Fruit fly (Drosophila melanogaster) whole organism, embryonic: ENCODE results near the gene Vm34Ca.

ENCODE experiments used
- Adf1 ChIP-seq: fragments of 200-800 bp; sonication (Bioruptor generic); IDR thresholded peaks from 2 replicates; pipeline ENCODE4 v1.3.6; 2022; ENCODE audit warnings: missing biosample characterization, missing genetic modification characterization
- Atf3 ChIP-seq: fragments of 200-800 bp; sonication (Bioruptor generic); optimal IDR thresholded peaks from 3 replicates; lab custom pipeline; 2016; ENCODE audit warnings: missing biosample characterization, missing genetic modification characterization
- C15 ChIP-seq: fragments of 200-800 bp; sonication (Bioruptor generic); IDR thresholded peaks from 3 replicates; pipeline ENCODE4 v1.3.6; 2022; ENCODE audit warnings: missing biosample characterization, missing genetic modification characterization
- CG10366 ChIP-seq: fragments of 200-800 bp; sonication (Bioruptor generic); IDR thresholded peaks from 2 replicates; pipeline ENCODE4 v1.3.6; 2022; ENCODE audit warnings: missing biosample characterization, missing genetic modification characterization
- CG11560 ChIP-seq: fragments of 200-800 bp; sonication (Bioruptor generic); IDR thresholded peaks from 3 replicates; pipeline ENCODE4 v1.3.6; 2022; ENCODE audit warnings: missing biosample characterization, missing genetic modification characterization
- CG12104 ChIP-seq: fragments of 200-800 bp; sonication (Bioruptor generic); optimal IDR thresholded peaks from 3 replicates; lab custom pipeline; 2016; ENCODE audit warnings: missing biosample characterization, missing genetic modification characterization
- CG12659 ChIP-seq: fragments of 200-800 bp; sonication (Bioruptor generic); optimal IDR thresholded peaks from 3 replicates; lab custom pipeline; 2017; ENCODE audit warnings: mild to moderate bottlenecking, missing biosample characterization, missing genetic modification reagents, missing genetic modification characterization
- CG13287 ChIP-seq: fragments of 200-800 bp; sonication (Bioruptor generic); IDR thresholded peaks from 2 replicates; pipeline ENCODE4 v1.3.6; 2022; ENCODE audit warnings: missing biosample characterization, missing genetic modification characterization; ENCODE audit not compliant: partially characterized antibody
- CG13894 ChIP-seq: fragments of 200-800 bp; sonication (Bioruptor generic); optimal IDR thresholded peaks from 3 replicates; lab custom pipeline; 2018; ENCODE audit warnings: missing biosample characterization, mild to moderate bottlenecking, missing genetic modification characterization, moderate library complexity
- CG14014 ChIP-seq: fragments of 200-800 bp; sonication (Bioruptor generic); IDR thresholded peaks from 2 replicates; pipeline ENCODE4 v1.3.6; 2022; ENCODE audit warnings: missing biosample characterization, missing genetic modification characterization
- CG15479 ChIP-seq: fragments of 200-800 bp; sonication (Bioruptor generic); optimal IDR thresholded peaks from 3 replicates; lab custom pipeline; 2019; ENCODE audit warnings: missing biosample characterization, mild to moderate bottlenecking, missing genetic modification characterization, moderate library complexity
- CG16813 ChIP-seq: fragments of 200-800 bp; sonication (Bioruptor generic); IDR thresholded peaks from 3 replicates; pipeline ENCODE4 v1.3.6; 2022; ENCODE audit warnings: missing biosample characterization, missing genetic modification characterization; ENCODE audit not compliant: partially characterized antibody
- CG17186 ChIP-seq: fragments of 200-800 bp; sonication (Bioruptor generic); optimal IDR thresholded peaks from 3 replicates; lab custom pipeline; 2017; ENCODE audit warnings: missing biosample characterization, missing genetic modification reagents, missing genetic modification characterization
- CG18599 ChIP-seq: fragments of 200-800 bp; sonication (Bioruptor generic); optimal IDR thresholded peaks from 3 replicates; lab custom pipeline; 2017; ENCODE audit warnings: missing biosample characterization, missing genetic modification characterization, mild to moderate bottlenecking, moderate library complexity, missing genetic modification reagents
- CG31365 ChIP-seq: fragments of 200-800 bp; sonication (Bioruptor generic); optimal IDR thresholded peaks from 2 replicates; lab custom pipeline; 2018; ENCODE audit warnings: missing biosample characterization, mild to moderate bottlenecking, missing genetic modification characterization
- CG34422 ChIP-seq: fragments of 200-800 bp; sonication (Bioruptor generic); IDR thresholded peaks from 3 replicates; pipeline ENCODE4 v1.3.6; 2022; ENCODE audit warnings: missing biosample characterization, missing genetic modification characterization
- CG4282 ChIP-seq: fragments of 200-800 bp; sonication (Bioruptor generic); optimal IDR thresholded peaks from 2 replicates; lab custom pipeline; 2016; ENCODE audit warnings: missing biosample characterization, missing genetic modification characterization
- CG5245 ChIP-seq: fragments of 200-800 bp; sonication (Bioruptor generic); optimal IDR thresholded peaks from 3 replicates; lab custom pipeline; 2016; ENCODE audit warnings: missing biosample characterization, missing genetic modification characterization
- CG6689 ChIP-seq: fragments of 200-800 bp; sonication (Bioruptor generic); IDR thresholded peaks from 2 replicates; pipeline ENCODE4 v1.3.6; 2022; ENCODE audit warnings: missing biosample characterization, missing genetic modification characterization
- CG6813 ChIP-seq: fragments of 200-800 bp; sonication (Bioruptor generic); optimal IDR thresholded peaks from 2 replicates; lab custom pipeline; 2017; ENCODE audit warnings: missing biosample characterization, missing genetic modification characterization, mild to moderate bottlenecking, moderate library complexity, missing genetic modification reagents
- CG7786 ChIP-seq: fragments of 200-800 bp; sonication (Bioruptor generic); optimal IDR thresholded peaks from 2 replicates; lab custom pipeline; 2016; ENCODE audit warnings: missing biosample characterization, missing genetic modification characterization
- CG7839 ChIP-seq: fragments of 200-800 bp; sonication (Bioruptor generic); optimal IDR thresholded peaks from 3 replicates; lab custom pipeline; 2018; ENCODE audit warnings: missing biosample characterization, mild to moderate bottlenecking, missing genetic modification characterization, moderate library complexity
- CG8924 ChIP-seq: fragments of 200-800 bp; optimal IDR thresholded peaks from 3 replicates; lab custom pipeline; 2019; ENCODE audit warnings: missing biosample characterization, mild to moderate bottlenecking, missing genetic modification characterization, moderate library complexity
- CG9817 ChIP-seq: fragments of 200-800 bp; sonication (Bioruptor generic); optimal IDR thresholded peaks from 2 replicates; lab custom pipeline; 2018; ENCODE audit warnings: missing biosample characterization, mild to moderate bottlenecking, missing genetic modification characterization, moderate library complexity
- D ChIP-seq, 2 experiments: fragments of 200-800 bp in 1 of 2; fragments of >200 bp in 1 of 2; sonication (Bioruptor generic) in 1 of 2; optimal IDR thresholded peaks; 2 replicates in 1 of 2; 3 replicates in 1 of 2; lab custom pipeline; 2017; ENCODE audit warnings: mild to moderate bottlenecking in 1 of 2, missing biosample characterization in 1 of 2, missing genetic modification characterization in 1 of 2, missing genetic modification reagents in 1 of 2
- D19B ChIP-seq: fragments of 200-800 bp; sonication (Bioruptor generic); optimal IDR thresholded peaks from 2 replicates; lab custom pipeline; 2017; ENCODE audit warnings: missing biosample characterization, mild to moderate bottlenecking, missing genetic modification characterization
- Dip2 ChIP-seq: fragments of 200-800 bp; sonication (Bioruptor generic); IDR thresholded peaks from 2 replicates; pipeline ENCODE4 v1.3.6; 2022; ENCODE audit warnings: missing biosample characterization, missing genetic modification characterization
- Elba2 ChIP-seq: fragments of 200-800 bp; sonication (Bioruptor generic); optimal IDR thresholded peaks from 3 replicates; lab custom pipeline; 2016; ENCODE audit warnings: missing biosample characterization, missing genetic modification characterization
- Fer3 ChIP-seq: fragments of 200-800 bp; sonication (Bioruptor generic); optimal IDR thresholded peaks from 2 replicates; lab custom pipeline; 2018; ENCODE audit warnings: missing biosample characterization, mild to moderate bottlenecking, missing genetic modification characterization, moderate library complexity
- Hr39 ChIP-seq: fragments of >200 bp; optimal IDR thresholded peaks from 2 replicates; lab custom pipeline; 2017
- MESR4 ChIP-seq: fragments of 200-800 bp; sonication (Bioruptor generic); optimal IDR thresholded peaks from 2 replicates; lab custom pipeline; 2018; ENCODE audit warnings: missing biosample characterization, mild to moderate bottlenecking, missing genetic modification characterization, moderate library complexity
- Mes4 ChIP-seq: fragments of 200-800 bp; sonication (Bioruptor generic); optimal IDR thresholded peaks from 2 replicates; lab custom pipeline; 2016; ENCODE audit warnings: missing biosample characterization, missing genetic modification characterization
- Nf-YA ChIP-seq: fragments of 200-800 bp; sonication (Bioruptor generic); IDR thresholded peaks from 2 replicates; pipeline ENCODE4 v1.3.6; 2022; ENCODE audit warnings: missing biosample characterization, missing genetic modification characterization
- Ptx1 ChIP-seq: fragments of 200-800 bp; sonication (Bioruptor generic); IDR thresholded peaks from 2 replicates; pipeline ENCODE4 v1.3.6; 2022; ENCODE audit warnings: missing biosample characterization, missing genetic modification characterization
- Six4 ChIP-seq: fragments of 200-800 bp; sonication (Bioruptor generic); optimal IDR thresholded peaks from 2 replicates; lab custom pipeline; 2016; ENCODE audit warnings: missing biosample characterization, missing genetic modification characterization
- ac ChIP-seq: fragments of 200-800 bp; sonication (Bioruptor generic); optimal IDR thresholded peaks from 3 replicates; lab custom pipeline; 2017; ENCODE audit warnings: missing biosample characterization, mild to moderate bottlenecking, missing genetic modification characterization
- chinmo ChIP-seq: fragments of 200-800 bp; sonication (Bioruptor generic); IDR thresholded peaks from 4 replicates; pipeline ENCODE4 v1.3.6; 2022; ENCODE audit warnings: missing biosample characterization, missing genetic modification characterization; ENCODE audit not compliant: partially characterized antibody
- chm ChIP-seq: fragments of 200-800 bp; sonication (Bioruptor generic); IDR thresholded peaks from 2 replicates; pipeline ENCODE4 v1.3.6; 2022; ENCODE audit warnings: missing biosample characterization, missing genetic modification characterization
- dm ChIP-seq: fragments of 200-800 bp; sonication (Bioruptor generic); optimal IDR thresholded peaks from 3 replicates; lab custom pipeline; 2016; ENCODE audit warnings: missing biosample characterization, missing genetic modification characterization
- gem ChIP-seq: fragments of 200-800 bp; sonication (Bioruptor generic); optimal IDR thresholded peaks from 2 replicates; lab custom pipeline; 2019; ENCODE audit warnings: missing biosample characterization, mild to moderate bottlenecking, missing genetic modification characterization, moderate library complexity
- her ChIP-seq: fragments of 200-800 bp; sonication (Bioruptor generic); optimal IDR thresholded peaks from 2 replicates; lab custom pipeline; 2016; ENCODE audit warnings: missing biosample characterization, missing genetic modification characterization
- mam ChIP-seq: fragments of 200-800 bp; sonication (Bioruptor generic); optimal IDR thresholded peaks from 3 replicates; lab custom pipeline; 2016; ENCODE audit warnings: missing biosample characterization, missing genetic modification characterization
- prd ChIP-seq, 3 experiments: fragments of >200 bp in 2 of 3; fragments of 200-800 bp in 1 of 3; sonication (Bioruptor generic) in 1 of 3; optimal IDR thresholded peaks in 2 of 3; IDR thresholded peaks in 1 of 3; 2 replicates in 2 of 3; 3 replicates in 1 of 3; pipeline versions ENCODE4 v1.3.6 to Lab custom; 2017 to 2022; ENCODE audit warnings: missing biosample characterization in 1 of 3, missing genetic modification characterization in 1 of 3
- schlank ChIP-seq: fragments of 200-800 bp; sonication (Bioruptor generic); optimal IDR thresholded peaks from 2 replicates; lab custom pipeline; 2018; ENCODE audit warnings: missing biosample characterization, mild to moderate bottlenecking, missing genetic modification characterization
- so ChIP-seq: fragments of 200-800 bp; sonication (Bioruptor generic); IDR thresholded peaks from 3 replicates; pipeline ENCODE4 v1.3.6; 2022; ENCODE audit warnings: missing biosample characterization, missing genetic modification characterization
- stwl ChIP-seq: fragments of 200-800 bp; sonication (Bioruptor generic); optimal IDR thresholded peaks from 3 replicates; lab custom pipeline; 2018; ENCODE audit warnings: missing biosample characterization, mild to moderate bottlenecking, missing genetic modification characterization, moderate library complexity
- tgo ChIP-seq: fragments of 200-800 bp; sonication (Bioruptor generic); IDR thresholded peaks from 3 replicates; pipeline ENCODE4 v1.3.6; 2022; ENCODE audit warnings: missing biosample characterization, missing genetic modification characterization
- toy ChIP-seq: fragments of 200-800 bp; sonication (Bioruptor generic); IDR thresholded peaks from 2 replicates; pipeline ENCODE4 v1.3.6; 2022; ENCODE audit warnings: missing biosample characterization, missing genetic modification characterization
- z ChIP-seq: fragments of 200-800 bp; sonication (Bioruptor generic); IDR thresholded peaks from 3 replicates; pipeline ENCODE4 v1.3.6; 2022; ENCODE audit warnings: missing biosample characterization, missing genetic modification characterization
- zfh1 ChIP-seq: fragments of 200-800 bp; sonication (Bioruptor generic); IDR thresholded peaks from 3 replicates; pipeline ENCODE4 v1.3.6; 2022; ENCODE audit warnings: missing biosample characterization, missing genetic modification characterization

The Vm34Ca gene

dm6 chr2L:13366109-13366747 is 45.2 kb downstream of the Vm34Ca start, which contains the start of the genes Nnp-1 and Grx3 (continued):
- TF ChIP-seq CG13287 (GFP tag; lab: Robert Waterston, UW) (0 out of 2 replicates have a peak, but pooled peaks have one; percentile 30), Mes4 (GFP tag; lab: Kevin White, UChicago) (no peak), CG15479 (GFP tag; lab: Kevin White, UChicago) (no peak), CG13894 (tag; lab: Kevin White, UChicago) (no peak), CG9817 (tag; lab: Kevin White, UChicago) (peak; percentile 73), so (GFP tag; lab: Robert Waterston, UW) (no peak), CG7839 (tag; lab: Kevin White, UChicago) (no peak), C15 (no peak), stwl (tag; lab: Kevin White, UChicago) (peak; percentile 49), chm (GFP tag; lab: Robert Waterston, UW) (no peak), chinmo (GFP tag; lab: Robert Waterston, UW) (no peak), toy (GFP tag; lab: Robert Waterston, UW) (no peak), CG7786 (no peak), dm (GFP tag; lab: Kevin White, UChicago) (peak; percentile 88), CG10366 (GFP tag; lab: Robert Waterston, UW) (no peak; the same call in 1 of the 2 replicates), tgo (GFP tag; lab: Robert Waterston, UW) (peak; percentile 64), CG12659 (GFP tag; lab: Kevin White, UChicago) (peak; percentile 79), Dip2 (no peak), Hr39 (lab: Kevin White, UChicago) (no peak), CG5245 (no peak), Fer3 (tag; lab: Kevin White, UChicago) (no peak), D (optimal IDR thresholded peaks at IDR 0.05; lab: Kevin White, UChicago) (no peak), D (GFP tag; optimal IDR thresholded peaks at IDR 0.05; lab: Kevin White, UChicago) (peak; percentile 6), Adf1 (peak; percentile 44), ac (GFP tag; lab: Kevin White, UChicago) (no peak), gem (tag; lab: Kevin White, UChicago) (no peak), CG17186 (peak; percentile 13), z (no peak), prd (optimal IDR thresholded peaks at IDR 0.05; lab: Kevin White, UChicago) (no peak), prd (GFP tag; IDR thresholded peaks at IDR 0.05; lab: Robert Waterston, UW) (peak; percentile 58; the same call in 1 of the 3 replicates), Atf3 (GFP tag; lab: Kevin White, UChicago) (no peak), Elba2 (GFP tag; lab: Kevin White, UChicago) (no peak), Six4 (GFP tag; lab: Kevin White, UChicago) (peak; percentile 10), MESR4 (GFP tag; lab: Kevin White, UChicago) (peak; percentile 26), CG14014 (GFP tag; lab: Robert Waterston, UW) (no peak), Nf-YA (GFP tag; lab: Robert Waterston, UW) (no peak), CG8924 (no peak), CG16813 (GFP tag; lab: Robert Waterston, UW) (no peak), CG11560 (no peak), CG34422 (GFP tag; lab: Robert Waterston, UW) (peak; percentile 65), schlank (tag; lab: Kevin White, UChicago) (no peak), CG18599 (no peak), zfh1 (GFP tag; lab: Robert Waterston, UW) (no peak), CG12104 (GFP tag; lab: Kevin White, UChicago) (peak; percentile 60), CG31365 (tag; lab: Kevin White, UChicago) (no peak), Ptx1 (peak; percentile 59), CG6689 (GFP tag; lab: Robert Waterston, UW) (peak; percentile 49), her (GFP tag; lab: Kevin White, UChicago) (peak; percentile 33), D19B (no peak), mam (GFP tag; lab: Kevin White, UChicago) (peak; percentile 33), CG4282 (no peak), CG6813 (GFP tag; lab: Kevin White, UChicago) (no peak)
